Fruit fly (Drosophila melanogaster) whole organism, embryonic: Measurements from ENCODE around the gene Wnt6.

Source experiments
- Abd-B ChIP-seq: fragments of 200-800 bp; sonication (Bioruptor generic); optimal IDR thresholded peaks from 2 replicates; lab custom pipeline; 2018; ENCODE audit warnings: missing biosample characterization, mild to moderate bottlenecking, missing genetic modification characterization, moderate library complexity
- Antp ChIP-seq: fragments of 200-800 bp; sonication (Bioruptor generic); optimal IDR thresholded peaks from 3 replicates; lab custom pipeline; 2016; ENCODE audit warnings: missing biosample characterization, missing genetic modification characterization
- Awh ChIP-seq: fragments of 200-800 bp; sonication (Bioruptor generic); IDR thresholded peaks from 2 replicates; pipeline ENCODE4, ENCODE4 v1.3.6; 2022; ENCODE audit warnings: missing biosample characterization, missing genetic modification characterization
- B-H1 ChIP-seq: fragments of 200-800 bp; sonication (Bioruptor generic); IDR thresholded peaks from 3 replicates; pipeline ENCODE4 v1.3.6; 2022; ENCODE audit warnings: missing biosample characterization, missing genetic modification characterization
- CG11085 ChIP-seq: fragments of 200-800 bp; sonication (Bioruptor generic); IDR thresholded peaks from 2 replicates; pipeline ENCODE4 v1.3.6; 2022; ENCODE audit warnings: missing biosample characterization, missing genetic modification characterization
- CG11093 ChIP-seq: fragments of 200-800 bp; sonication (Bioruptor generic); IDR thresholded peaks from 3 replicates; pipeline ENCODE4 v1.3.6; 2022; ENCODE audit warnings: missing biosample characterization, missing genetic modification characterization
- CG11456 ChIP-seq: fragments of 200-800 bp; sonication (Bioruptor generic); IDR thresholded peaks from 3 replicates; pipeline ENCODE4 v1.3.6; 2022; ENCODE audit warnings: missing biosample characterization, missing genetic modification characterization
- CG13424 ChIP-seq: fragments of 200-800 bp; sonication (Bioruptor generic); optimal IDR thresholded peaks from 2 replicates; lab custom pipeline; 2019; ENCODE audit warnings: missing biosample characterization, mild to moderate bottlenecking, missing genetic modification characterization, moderate library complexity
- CG17385 ChIP-seq: fragments of 200-800 bp; sonication (Bioruptor generic); optimal IDR thresholded peaks from 3 replicates; lab custom pipeline; 2018; ENCODE audit warnings: missing biosample characterization, mild to moderate bottlenecking, missing genetic modification characterization
- CG17829 ChIP-seq: fragments of 200-800 bp; optimal IDR thresholded peaks from 2 replicates; lab custom pipeline; 2019; ENCODE audit warnings: missing biosample characterization, mild to moderate bottlenecking, missing genetic modification characterization, moderate library complexity
- CG2678 ChIP-seq: fragments of 200-800 bp; sonication (Bioruptor generic); optimal IDR thresholded peaks from 3 replicates; lab custom pipeline; 2019; ENCODE audit warnings: missing biosample characterization, mild to moderate bottlenecking, missing genetic modification characterization, moderate library complexity
- CG32772 ChIP-seq: fragments of 200-800 bp; sonication (Bioruptor generic); IDR thresholded peaks from 2 replicates; pipeline ENCODE4 v1.3.6; 2022; ENCODE audit warnings: missing biosample characterization, missing genetic modification characterization
- CG6689 ChIP-seq: fragments of 200-800 bp; sonication (Bioruptor generic); IDR thresholded peaks from 2 replicates; pipeline ENCODE4 v1.3.6; 2022; ENCODE audit warnings: missing biosample characterization, missing genetic modification characterization
- CG8281 ChIP-seq: fragments of 200-800 bp; sonication (Bioruptor generic); optimal IDR thresholded peaks from 2 replicates; lab custom pipeline; 2018; ENCODE audit warnings: missing biosample characterization, mild to moderate bottlenecking, missing genetic modification characterization, moderate library complexity
- CG8944 ChIP-seq: fragments of 200-800 bp; sonication (Bioruptor generic); optimal IDR thresholded peaks from 3 replicates; lab custom pipeline; 2016; ENCODE audit warnings: missing biosample characterization, missing genetic modification characterization
- CoRest ChIP-seq: fragments of 200-800 bp; sonication (Bioruptor generic); optimal IDR thresholded peaks from 3 replicates; lab custom pipeline; 2018; ENCODE audit warnings: missing biosample characterization, mild to moderate bottlenecking, missing genetic modification characterization, moderate library complexity
- HHEX ChIP-seq: fragments of 200-800 bp; sonication (Bioruptor generic); optimal IDR thresholded peaks from 3 replicates; lab custom pipeline; 2017; ENCODE audit warnings: missing biosample characterization, mild to moderate bottlenecking, missing genetic modification characterization, missing genetic modification reagents
- HLHmδ ChIP-seq: fragments of 200-800 bp; sonication (Bioruptor generic); optimal IDR thresholded peaks from 2 replicates; lab custom pipeline; 2018; ENCODE audit warnings: missing biosample characterization, mild to moderate bottlenecking, missing genetic modification characterization, moderate library complexity
- Nf-YA ChIP-seq: fragments of 200-800 bp; sonication (Bioruptor generic); IDR thresholded peaks from 2 replicates; pipeline ENCODE4 v1.3.6; 2022; ENCODE audit warnings: missing biosample characterization, missing genetic modification characterization
- Oaz ChIP-seq: fragments of 200-800 bp; sonication (Bioruptor generic); IDR thresholded peaks from 2 replicates; pipeline ENCODE4 v1.3.6; 2022; ENCODE audit warnings: missing biosample characterization, missing genetic modification characterization
- Pdp1 ChIP-seq, 2 experiments: fragments of 200-800 bp; sonication (Bioruptor generic); optimal IDR thresholded peaks; 3 replicates each; lab custom pipeline; 2016; ENCODE audit warnings: missing biosample characterization in 2 of 2, missing genetic modification characterization in 2 of 2, mild to moderate bottlenecking in 1 of 2, moderate library complexity in 1 of 2
- Poxn ChIP-seq: fragments of 200-800 bp; sonication (Bioruptor generic); IDR thresholded peaks from 2 replicates; pipeline ENCODE4 v1.3.6; 2022; ENCODE audit warnings: missing biosample characterization, missing genetic modification characterization
- Rfx ChIP-seq: fragments of 200-800 bp; sonication (Bioruptor generic); IDR thresholded peaks from 2 replicates; pipeline ENCODE4 v1.3.6; 2022; ENCODE audit warnings: missing biosample characterization, missing genetic modification characterization
- Rx ChIP-seq: fragments of 200-800 bp; sonication (Bioruptor generic); IDR thresholded peaks from 2 replicates; pipeline ENCODE4 v1.3.6; 2022; ENCODE audit warnings: missing biosample characterization, missing genetic modification characterization
- Xbp1 ChIP-seq: fragments of 200-800 bp; sonication (Bioruptor generic); optimal IDR thresholded peaks from 3 replicates; lab custom pipeline; 2016; ENCODE audit warnings: missing biosample characterization, mild to moderate bottlenecking, missing genetic modification characterization
- ap ChIP-seq: fragments of 200-800 bp; sonication (Bioruptor generic); IDR thresholded peaks from 2 replicates; pipeline ENCODE4 v1.3.6; 2022; ENCODE audit warnings: missing biosample characterization, missing genetic modification characterization
- bab2 ChIP-seq: fragments of 200-800 bp; sonication (Bioruptor generic); optimal IDR thresholded peaks from 2 replicates; lab custom pipeline; 2016; ENCODE audit warnings: missing biosample characterization, missing genetic modification characterization
- cato ChIP-seq: fragments of 200-800 bp; sonication (Bioruptor generic); optimal IDR thresholded peaks from 2 replicates; lab custom pipeline; 2016; ENCODE audit warnings: missing biosample characterization, missing genetic modification characterization, borderline replicate concordance
- ci ChIP-seq: fragments of 200-800 bp; sonication (Bioruptor generic); IDR thresholded peaks from 3 replicates; pipeline ENCODE4 v1.3.6; 2022; ENCODE audit warnings: missing biosample characterization, missing genetic modification characterization
- en ChIP-seq: fragments of 200-800 bp; sonication (Bioruptor generic); optimal IDR thresholded peaks from 2 replicates; lab custom pipeline; 2016; ENCODE audit warnings: missing biosample characterization, missing genetic modification characterization
- esg ChIP-seq: fragments of 200-800 bp; sonication (Bioruptor generic); conservative IDR thresholded peaks from 2 replicates; pipeline ENCODE4 v1.3.6; 2022; ENCODE audit warnings: missing biosample characterization, missing genetic modification characterization
- ind ChIP-seq: fragments of 200-800 bp; sonication (Bioruptor generic); optimal IDR thresholded peaks from 3 replicates; lab custom pipeline; 2016; ENCODE audit warnings: missing biosample characterization, missing genetic modification characterization
- kay ChIP-seq: fragments of 200-800 bp; sonication (Bioruptor generic); optimal IDR thresholded peaks from 2 replicates; lab custom pipeline; 2016; ENCODE audit warnings: missing biosample characterization, missing genetic modification characterization
- lov ChIP-seq, 2 experiments: fragments of 200-800 bp in 1 of 2; fragments of >200 bp in 1 of 2; sonication (Bioruptor generic) in 1 of 2; IDR thresholded peaks in 1 of 2; optimal IDR thresholded peaks in 1 of 2; 2 replicates in 1 of 2; 3 replicates in 1 of 2; pipeline versions ENCODE4 v1.3.6 to Lab custom; 2017 to 2022; ENCODE audit warnings: missing biosample characterization in 1 of 2, missing genetic modification characterization in 1 of 2
- org-1 ChIP-seq: fragments of 200-800 bp; sonication (Bioruptor generic); optimal IDR thresholded peaks from 2 replicates; lab custom pipeline; 2017; ENCODE audit warnings: missing biosample characterization, missing genetic modification characterization
- pan ChIP-seq, 4 experiments: fragments of >200 bp in 3 of 4; fragments of 200-800 bp in 1 of 4; sonication (Bioruptor generic) in 1 of 4; optimal IDR thresholded peaks in 3 of 4; IDR thresholded peaks in 1 of 4; 2 replicates each; pipeline versions ENCODE4 v1.3.6 to Lab custom; 2017 to 2022; ENCODE audit warnings: missing biosample characterization in 2 of 4, missing genetic modification characterization in 2 of 4, mixed read lengths in 1 of 4
- pb ChIP-seq: fragments of 200-800 bp; sonication (Bioruptor generic); optimal IDR thresholded peaks from 3 replicates; lab custom pipeline; 2016; ENCODE audit warnings: missing biosample characterization, missing genetic modification characterization
- phol ChIP-seq: fragments of 200-800 bp; sonication (Bioruptor generic); optimal IDR thresholded peaks from 3 replicates; lab custom pipeline; 2018; ENCODE audit warnings: missing biosample characterization, mild to moderate bottlenecking, missing genetic modification characterization, moderate library complexity
- pita ChIP-seq: fragments of 200-800 bp; sonication (Bioruptor generic); optimal IDR thresholded peaks from 2 replicates; lab custom pipeline; 2017; ENCODE audit warnings: missing biosample characterization, mild to moderate bottlenecking, missing genetic modification characterization
- ranshi ChIP-seq: fragments of 200-800 bp; sonication (Bioruptor generic); IDR thresholded peaks from 2 replicates; pipeline ENCODE4 v1.3.6; 2022; ENCODE audit warnings: missing biosample characterization, missing genetic modification characterization
- row ChIP-seq: fragments of 200-800 bp; sonication (Bioruptor generic); IDR thresholded peaks from 3 replicates; pipeline ENCODE4 v1.3.6; 2022; ENCODE audit warnings: missing biosample characterization, missing genetic modification characterization
- sens ChIP-seq: fragments of 200-800 bp; sonication (Bioruptor generic); peaks from one replicate; lab custom pipeline; 2016; ENCODE audit warnings: missing biosample characterization, missing genetic modification characterization
- sima ChIP-seq: fragments of 200-800 bp; sonication (Bioruptor generic); optimal IDR thresholded peaks from 2 replicates; lab custom pipeline; 2016; ENCODE audit warnings: missing biosample characterization, missing genetic modification characterization
- sisA ChIP-seq: fragments of 200-800 bp; sonication (Bioruptor generic); IDR thresholded peaks from 2 replicates; pipeline ENCODE4 v1.3.6; 2022; ENCODE audit warnings: missing biosample characterization, missing genetic modification characterization
- slbo ChIP-seq: fragments of 200-800 bp; sonication (Bioruptor generic); IDR thresholded peaks from 2 replicates; pipeline ENCODE4 v1.3.6; 2022; ENCODE audit warnings: missing biosample characterization, missing genetic modification characterization
- ssp ChIP-seq: fragments of 200-800 bp; sonication (Bioruptor generic); IDR thresholded peaks from 2 replicates; pipeline ENCODE4 v1.3.6; 2022; ENCODE audit warnings: missing biosample characterization, missing genetic modification characterization
- stc ChIP-seq: fragments of 200-800 bp; sonication (Bioruptor generic); IDR thresholded peaks from 2 replicates; pipeline ENCODE4 v1.3.6; 2022; ENCODE audit warnings: missing biosample characterization, missing genetic modification characterization
- tin ChIP-seq: fragments of 200-800 bp; sonication (Bioruptor generic); optimal IDR thresholded peaks from 3 replicates; lab custom pipeline; 2016; ENCODE audit warnings: missing biosample characterization, missing genetic modification characterization
- toy ChIP-seq: fragments of 200-800 bp; sonication (Bioruptor generic); IDR thresholded peaks from 2 replicates; pipeline ENCODE4 v1.3.6; 2022; ENCODE audit warnings: missing biosample characterization, missing genetic modification characterization
- wor ChIP-seq: fragments of 200-800 bp; sonication (Bioruptor generic); IDR thresholded peaks from 2 replicates; pipeline ENCODE4 v1.3.6; 2022; ENCODE audit warnings: missing biosample characterization, missing genetic modification characterization

The Wnt6 gene

DNA sequence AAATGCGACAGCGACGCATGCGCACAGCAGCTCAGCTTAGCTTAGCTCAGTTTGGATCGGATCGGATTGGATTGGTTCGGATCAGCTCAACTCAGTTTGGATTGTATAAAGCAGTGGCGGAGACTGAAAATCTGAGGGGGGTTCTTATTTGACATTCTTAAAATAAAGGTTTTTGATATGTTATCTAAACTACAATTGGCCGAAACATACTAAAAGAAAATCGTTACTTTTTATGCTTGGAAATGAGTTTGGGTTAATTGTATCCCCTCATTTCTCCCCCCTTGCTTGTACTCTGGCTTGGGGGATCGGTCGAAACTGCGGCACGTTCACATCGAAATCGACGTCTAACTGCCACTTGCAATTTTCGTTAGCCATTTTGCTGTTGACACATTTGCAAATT is 42.6 kb downstream of the Wnt6 start (continued):
- peak; percentile 35 for TF ChIP-seq slbo (GFP tag; lab: Robert Waterston, UW)
- peak; percentile 15 for TF ChIP-seq CG8944 (GFP tag; lab: Kevin White, UChicago)
- TF ChIP-seq phol: peak; percentile 37
- TF ChIP-seq pb (GFP tag; lab: Kevin White, UChicago): no peak
- TF ChIP-seq CG2678 (tag; lab: Kevin White, UChicago): no peak
- TF ChIP-seq tin (GFP tag; lab: Kevin White, UChicago): peak; percentile 6
- TF ChIP-seq stc (GFP tag; lab: Robert Waterston, UW): peak; percentile 45; the same call in 1 of the 2 replicates
- peak; percentile 4 for TF ChIP-seq CoRest (tag; lab: Kevin White, UChicago)
- TF ChIP-seq HHEX: peak; percentile 1
- TF ChIP-seq ranshi: peak; percentile 46; the same call in 1 of the 2 replicates
- TF ChIP-seq Antp (GFP tag; lab: Kevin White, UChicago): peak; percentile 27
- peak; percentile 43; the same call in 1 of the 2 replicates for TF ChIP-seq Awh
- TF ChIP-seq Xbp1: peak; percentile 25
- TF ChIP-seq ci (GFP tag; lab: Robert Waterston, UW): peak; percentile 63; the same call in 2 of the 3 replicates
- TF ChIP-seq B-H1 (GFP tag; lab: Robert Waterston, UW): peak; percentile 27; the same call in 1 of the 3 replicates
- TF ChIP-seq Abd-B (GFP tag; lab: Kevin White, UChicago): peak; percentile 27
- peak; percentile 55 for TF ChIP-seq ap (GFP tag; lab: Robert Waterston, UW)
- no peak for TF ChIP-seq toy (GFP tag; lab: Robert Waterston, UW)
- no peak for TF ChIP-seq pan (optimal IDR thresholded peaks at IDR 0.05; lab: Kevin White, UChicago)
- TF ChIP-seq pan (GFP tag; optimal IDR thresholded peaks at IDR 0.05 in 1 of 2, IDR thresholded peaks at IDR 0.05 in 1 of 2): peak in 1 of 2 experiments; percentile 75
- no peak for TF ChIP-seq CG13424 (tag; lab: Kevin White, UChicago)
- peak; percentile 23 for TF ChIP-seq ind (GFP tag; lab: Kevin White, UChicago)
- TF ChIP-seq sisA (GFP tag; lab: Robert Waterston, UW): peak; percentile 50
- TF ChIP-seq CG32772 (GFP tag; lab: Robert Waterston, UW): peak; percentile 24; the same call in 1 of the 2 replicates
- TF ChIP-seq org-1 (GFP tag; lab: Kevin White, UChicago): no peak
- TF ChIP-seq CG11093: no peak
- TF ChIP-seq CG11456 (GFP tag; lab: Robert Waterston, UW): no peak
- no peak for TF ChIP-seq HLHmδ (GFP tag; lab: Kevin White, UChicago)
- TF ChIP-seq sima: no peak
- 0 out of 2 replicates have a peak, but pooled peaks have one; percentile 11 for TF ChIP-seq wor (GFP tag; lab: Robert Waterston, UW)
- TF ChIP-seq CG17385 (GFP tag; lab: Kevin White, UChicago): peak; percentile 34
- TF ChIP-seq pita (GFP tag; lab: Kevin White, UChicago): no peak
- peak; percentile 49 for TF ChIP-seq Rfx
- no peak for TF ChIP-seq kay (GFP tag; lab: Kevin White, UChicago)
- TF ChIP-seq CG8281 (tag; lab: Kevin White, UChicago): no peak
- TF ChIP-seq row (GFP tag; lab: Robert Waterston, UW): peak; percentile 63
- TF ChIP-seq bab2: peak; percentile 4
- TF ChIP-seq Oaz (GFP tag; lab: Robert Waterston, UW): peak; percentile 39; the same call in 1 of the 2 replicates
- TF ChIP-seq cato: peak; percentile 14
- TF ChIP-seq en (GFP tag; lab: Kevin White, UChicago): peak; percentile 24
- TF ChIP-seq Pdp1 (GFP tag; optimal IDR thresholded peaks at IDR 0.05; lab: Kevin White, UChicago): peak in 1 of 2 experiments; percentile 14
- peak; percentile 39; the same call in 1 of the 2 replicates for TF ChIP-seq CG6689 (GFP tag; lab: Robert Waterston, UW)
- TF ChIP-seq CG11085 (GFP tag; lab: Robert Waterston, UW): 0 out of 2 replicates have a peak, but pooled peaks have one; percentile 19
- TF ChIP-seq ssp (GFP tag; lab: Robert Waterston, UW): 0 out of 2 replicates have a peak, but pooled peaks have one; percentile 16
- no peak for TF ChIP-seq Poxn (GFP tag; lab: Robert Waterston, UW)
- peak; percentile 33; the same call in 1 of the 2 replicates for TF ChIP-seq Rx (GFP tag; lab: Robert Waterston, UW)
- TF ChIP-seq Nf-YA (GFP tag; lab: Robert Waterston, UW): 0 out of 2 replicates have a peak, but pooled peaks have one; percentile 7
- TF ChIP-seq sens (GFP tag; lab: Kevin White, UChicago): peak; percentile 80
- peak; percentile 45; the same call in 1 of the 2 replicates for TF ChIP-seq esg (GFP tag; lab: Robert Waterston, UW)
- peak; percentile 8 for TF ChIP-seq CG17829
- no peak for TF ChIP-seq lov (optimal IDR thresholded peaks at IDR 0.05; lab: Kevin White, UChicago)
- TF ChIP-seq lov (GFP tag; IDR thresholded peaks at IDR 0.05; lab: Robert Waterston, UW): 0 out of 3 replicates have a peak, but pooled peaks have one; percentile 58
